Worm (Caenorhabditis elegans): ENCODE measurements around the gene sorf-1.

sorf-1 gene

ce11 chrX:3379114-3379513 is at the start of gene sorf-1:
sorf-1 (minus strand) TSS chrX:3379248.
- TF ChIP-seq T22C8.4 (GFP tag; IDR thresholded peaks at IDR 0.05): no peak
- no peak for TF ChIP-seq med-1 (GFP tag; optimal IDR thresholded peaks at IDR 0.05; ENCODE audit: insufficient read depth)

ce11 chrX:3424516-3424915 is 45.5 kb upstream of the sorf-1 start, which contains the start of gene ZK813.6:
ZK813.6 (plus strand) TSS chrX:3424816.
- TF ChIP-seq tab-1 (GFP tag; IDR thresholded peaks at IDR 0.05) (no peak), med-1 (GFP tag; optimal IDR thresholded peaks at IDR 0.05; ENCODE audit: insufficient read depth) (no peak)

ce11 chrX:3419084-3419483 is 40.0 kb upstream of the sorf-1 start, which contains the start of gene C04F6.7:
C04F6.7 (minus strand) TSS chrX:3419184.
- no peak for TF ChIP-seq ref-1 (GFP tag; conservative IDR thresholded peaks at IDR 0.05)
- no peak for TF ChIP-seq flt-1 (GFP tag; IDR thresholded peaks at IDR 0.05)
- TF ChIP-seq ztf-29 (GFP tag; IDR thresholded peaks at IDR 0.05): no peak
- TF ChIP-seq med-1 (GFP tag; optimal IDR thresholded peaks at IDR 0.05; ENCODE audit: insufficient read depth): no peak
- no peak for TF ChIP-seq cog-1 (tag; optimal IDR thresholded peaks at IDR 0.05)
- no peak for TF ChIP-seq tab-1 (GFP tag; IDR thresholded peaks at IDR 0.05)
- no peak for TF ChIP-seq T22C8.4 (GFP tag; IDR thresholded peaks at IDR 0.05)
- no peak for TF ChIP-seq klf-2 (GFP tag; conservative IDR thresholded peaks at IDR 0.05)
- TF ChIP-seq ztf-23 (GFP tag; IDR thresholded peaks at IDR 0.05): no peak

- TF ChIP-seq cog-1 (tag; optimal IDR thresholded peaks at IDR 0.05) (no peak), tab-1 (GFP tag; IDR thresholded peaks at IDR 0.05) (no peak), klf-2 (GFP tag; conservative IDR thresholded peaks at IDR 0.05) (no peak), ztf-29 (GFP tag; IDR thresholded peaks at IDR 0.05) (no peak), T22C8.4 (GFP tag; IDR thresholded peaks at IDR 0.05) (no peak), ztf-23 (GFP tag; IDR thresholded peaks at IDR 0.05) (no peak), med-1 (GFP tag; optimal IDR thresholded peaks at IDR 0.05; ENCODE audit: insufficient read depth) (no peak), flt-1 (GFP tag; IDR thresholded peaks at IDR 0.05) (no peak), ref-1 (GFP tag; conservative IDR thresholded peaks at IDR 0.05) (no peak)
These were observed 37.0 kb upstream of the sorf-1 start for ce11 chrX:3416063-3416462.

ce11 chrX:3414660-3415144 is 35.7 kb upstream of the sorf-1 start, which contains the start of gene dhs-27:
dhs-27 (minus strand) TSS chrX:3414710.
- TF ChIP-seq tab-1 (GFP tag; IDR thresholded peaks at IDR 0.05) (no peak), T22C8.4 (GFP tag; IDR thresholded peaks at IDR 0.05) (no peak), klf-2 (GFP tag; conservative IDR thresholded peaks at IDR 0.05) (no peak), ref-1 (GFP tag; conservative IDR thresholded peaks at IDR 0.05) (no peak), med-1 (GFP tag; optimal IDR thresholded peaks at IDR 0.05; ENCODE audit: insufficient read depth) (no peak), cog-1 (tag; optimal IDR thresholded peaks at IDR 0.05) (no peak), ztf-29 (GFP tag; IDR thresholded peaks at IDR 0.05) (no peak), flt-1 (GFP tag; IDR thresholded peaks at IDR 0.05) (no peak), ztf-23 (GFP tag; IDR thresholded peaks at IDR 0.05) (no peak)

- TF ChIP-seq klf-2 (GFP tag; conservative IDR thresholded peaks at IDR 0.05) (no peak), ztf-29 (GFP tag; IDR thresholded peaks at IDR 0.05) (no peak), T22C8.4 (GFP tag; IDR thresholded peaks at IDR 0.05) (no peak), cog-1 (tag; optimal IDR thresholded peaks at IDR 0.05) (no peak), ztf-23 (GFP tag; IDR thresholded peaks at IDR 0.05) (no peak), med-1 (GFP tag; optimal IDR thresholded peaks at IDR 0.05; ENCODE audit: insufficient read depth) (no peak), tab-1 (GFP tag; IDR thresholded peaks at IDR 0.05) (no peak), flt-1 (GFP tag; IDR thresholded peaks at IDR 0.05) (no peak), ref-1 (GFP tag; conservative IDR thresholded peaks at IDR 0.05) (no peak)
These were observed 32.5 kb upstream of the sorf-1 start, which contains the start of gene unc-78 for ce11 chrX:3411565-3412022. unc-78 (minus strand) TSS chrX:3411615.

- TF ChIP-seq ztf-23 (GFP tag; IDR thresholded peaks at IDR 0.05) (no peak), ztf-29 (GFP tag; IDR thresholded peaks at IDR 0.05) (no peak), klf-2 (GFP tag; conservative IDR thresholded peaks at IDR 0.05) (no peak)
These were observed 29.8 kb upstream of the sorf-1 start for ce11 chrX:3408717-3409303.

- TF ChIP-seq T22C8.4 (GFP tag; IDR thresholded peaks at IDR 0.05): no peak
- no peak for TF ChIP-seq tab-1 (GFP tag; IDR thresholded peaks at IDR 0.05)
- TF ChIP-seq klf-2 (GFP tag; conservative IDR thresholded peaks at IDR 0.05): no peak
These were observed 24.1 kb upstream of the sorf-1 start, which contains the start of gene vit-5 for ce11 chrX:3403195-3403594. vit-5 (plus strand) TSS chrX:3403471.

- TF ChIP-seq klf-2 (GFP tag; conservative IDR thresholded peaks at IDR 0.05): no peak
These were observed 22.7 kb upstream of the sorf-1 start, which contains the start of gene C04F6.9 for ce11 chrX:3401701-3402100. C04F6.9 (plus strand) TSS chrX:3402001.

- TF ChIP-seq flt-1 (GFP tag; IDR thresholded peaks at IDR 0.05) (no peak), klf-2 (GFP tag; conservative IDR thresholded peaks at IDR 0.05) (no peak), ztf-23 (GFP tag; IDR thresholded peaks at IDR 0.05) (no peak), med-1 (GFP tag; optimal IDR thresholded peaks at IDR 0.05; ENCODE audit: insufficient read depth) (no peak), ref-1 (GFP tag; conservative IDR thresholded peaks at IDR 0.05) (no peak), T22C8.4 (GFP tag; IDR thresholded peaks at IDR 0.05) (no peak), tab-1 (GFP tag; IDR thresholded peaks at IDR 0.05) (no peak), cog-1 (tag; optimal IDR thresholded peaks at IDR 0.05) (no peak), ztf-29 (GFP tag; IDR thresholded peaks at IDR 0.05) (no peak)
These were observed 21.3 kb upstream of the sorf-1 start for ce11 chrX:3400387-3400786.

- TF ChIP-seq flt-1 (GFP tag; IDR thresholded peaks at IDR 0.05) (no peak), med-1 (GFP tag; optimal IDR thresholded peaks at IDR 0.05; ENCODE audit: insufficient read depth) (no peak), tab-1 (GFP tag; IDR thresholded peaks at IDR 0.05) (no peak), ref-1 (GFP tag; conservative IDR thresholded peaks at IDR 0.05) (no peak), T22C8.4 (GFP tag; IDR thresholded peaks at IDR 0.05) (no peak)
These were observed 20.9 kb upstream of the sorf-1 start, which contains the start of gene cht-1 for ce11 chrX:3399917-3400316. cht-1 (minus strand) TSS chrX:3400017.
